Comparison of ENCODE assay signal across 5 worm cellular contexts in genomic region chrIV:5761211-5761907, ce11.
TF ChIP-seq lines count a peak whose summit lies in the region.

No protein-coding gene starts in this region.

TF ChIP-seq in whole organism, L1 larva, 84 proteins besides CTCF, POLR2A, EP300 and RAD21:
- TF ChIP-seq blmp-1 (tag; optimal IDR thresholded peaks at IDR 0.05; lab: Kevin White, UChicago) (peak; percentile 13), nhr-71 (tag; optimal IDR thresholded peaks at IDR 0.05; lab: Kevin White, UChicago) (no peak), fkh-4 (tag; optimal IDR thresholded peaks at IDR 0.05; lab: Kevin White, UChicago; ENCODE audit: borderline replicate concordance) (no peak), ceh-63 (GFP tag; optimal IDR thresholded peaks at IDR 0.05; lab: Kevin White, UChicago) (no peak), dsc-1 (tag; optimal IDR thresholded peaks at IDR 0.05; lab: Kevin White, UChicago) (no peak)

TF ChIP-seq in whole organism, L2 larva, 48 proteins besides CTCF, POLR2A, EP300 and RAD21:
- TF ChIP-seq ZK546.5 (tag; optimal IDR thresholded peaks at IDR 0.05; lab: Kevin White, UChicago) (no peak), ceh-16 (tag; optimal IDR thresholded peaks at IDR 0.05; lab: Kevin White, UChicago) (no peak), sma-9 (GFP tag; optimal IDR thresholded peaks at IDR 0.05; lab: Kevin White, UChicago) (peak; percentile 13), sma-9 (tag; optimal IDR thresholded peaks at IDR 0.05; lab: Kevin White, UChicago) (no peak), nhr-237 (tag; optimal IDR thresholded peaks at IDR 0.05; lab: Kevin White, UChicago) (no peak), nhr-6 (tag; optimal IDR thresholded peaks at IDR 0.05; lab: Kevin White, UChicago) (no peak)

TF ChIP-seq in whole organism, L3 larva, 47 proteins besides CTCF, POLR2A, EP300 and RAD21:
- TF ChIP-seq ceh-82 (tag; optimal IDR thresholded peaks at IDR 0.05; lab: Kevin White, UChicago): no peak
- TF ChIP-seq elt-1 (tag; optimal IDR thresholded peaks at IDR 0.05; lab: Kevin White, UChicago): peak; percentile 68
- TF ChIP-seq pqm-1 (tag; optimal IDR thresholded peaks at IDR 0.05; lab: Kevin White, UChicago): no peak
- TF ChIP-seq ama-1 (optimal IDR thresholded peaks at IDR 0.05; lab: Kevin White, UChicago): no peak
- no peak for TF ChIP-seq pha-4 (tag; optimal IDR thresholded peaks at IDR 0.05; lab: Kevin White, UChicago)

TF ChIP-seq in whole organism, L4 larva, 104 proteins besides CTCF, POLR2A, EP300 and RAD21:
- no peak for TF ChIP-seq ceh-62 (tag; optimal IDR thresholded peaks at IDR 0.05; lab: Kevin White, UChicago)
- TF ChIP-seq nhr-6 (tag; optimal IDR thresholded peaks at IDR 0.05; lab: Kevin White, UChicago): no peak
- no peak for TF ChIP-seq dpl-1 (GFP tag; optimal IDR thresholded peaks at IDR 0.05; lab: Kevin White, UChicago)
- TF ChIP-seq F49E8.2 (tag; optimal IDR thresholded peaks at IDR 0.05; lab: Kevin White, UChicago; ENCODE audit: borderline replicate concordance): no peak
- TF ChIP-seq aha-1 (tag; lab: Kevin White, UChicago): peak; percentile 98
- TF ChIP-seq T26A8.4 (GFP tag; IDR thresholded peaks at IDR 0.05; lab: Robert Waterston, UW): no peak
- TF ChIP-seq zip-11 (GFP tag; IDR thresholded peaks at IDR 0.05; lab: Robert Waterston, UW): no peak
- no peak for TF ChIP-seq Y48G9A.11 (GFP tag; IDR thresholded peaks at IDR 0.05; lab: Robert Waterston, UW)
- no peak for TF ChIP-seq tra-1 (GFP tag; IDR thresholded peaks at IDR 0.05; lab: Robert Waterston, UW)
- TF ChIP-seq nhr-11 (tag; optimal IDR thresholded peaks at IDR 0.05; lab: Kevin White, UChicago): no peak
- TF ChIP-seq unc-62 (GFP tag; optimal IDR thresholded peaks at IDR 0.05 in 1 of 2; lab: Kevin White, UChicago): peak in 1 of 2 experiments; percentile 90
- no peak for TF ChIP-seq unc-62 (tag; optimal IDR thresholded peaks at IDR 0.05; lab: Kevin White, UChicago)

TF ChIP-seq in whole organism, mixed stage, embryonic, 35 proteins besides CTCF, POLR2A, EP300 and RAD21:
- TF ChIP-seq M03D4.4 (tag; optimal IDR thresholded peaks at IDR 0.05; lab: Kevin White, UChicago): no peak
- TF ChIP-seq elt-1 (tag; optimal IDR thresholded peaks at IDR 0.05; lab: Kevin White, UChicago; ENCODE audit: borderline replicate concordance, insufficient read depth): peak; percentile 85
- no peak for TF ChIP-seq zip-8 (tag; optimal IDR thresholded peaks at IDR 0.05; lab: Kevin White, UChicago)

Comparison
In these comparisons a context has a peak if more than half of its experiments do, and no peak if none do; other contexts are left out.
1. Of the 29 proteins assayed by ChIP-seq in both whole organism, L4 larva and whole organism, L1 larva: peak only in whole organism, L4 larva: aha-1; only in whole organism, L1 larva: none; in both: none; in neither: 27; mixed calls (peak in some experiments, not most) for 1.